Fruit fly (Drosophila melanogaster) whole organism, embryonic: ENCODE data around the gene tup.

ENCODE experiments used
- Bteb2 ChIP-seq: fragments of 200-800 bp; sonication (Bioruptor generic); optimal IDR thresholded peaks from 2 replicates; lab custom pipeline; 2016; ENCODE audit warnings: missing biosample characterization, missing genetic modification characterization
- CG10543 ChIP-seq: fragments of 200-800 bp; sonication (Bioruptor generic); optimal IDR thresholded peaks from 3 replicates; lab custom pipeline; 2017; ENCODE audit warnings: missing biosample characterization, mild to moderate bottlenecking, missing genetic modification characterization, moderate library complexity
- CG10654 ChIP-seq: fragments of 200-800 bp; sonication (Bioruptor generic); optimal IDR thresholded peaks from 2 replicates; lab custom pipeline; 2016; ENCODE audit warnings: missing biosample characterization, missing genetic modification characterization
- CG11723 ChIP-seq: fragments of 200-800 bp; sonication (Bioruptor generic); optimal IDR thresholded peaks from 2 replicates; lab custom pipeline; 2017; ENCODE audit warnings: missing biosample characterization, mild to moderate bottlenecking, missing genetic modification characterization
- CG12659 ChIP-seq: fragments of 200-800 bp; sonication (Bioruptor generic); optimal IDR thresholded peaks from 3 replicates; lab custom pipeline; 2017; ENCODE audit warnings: mild to moderate bottlenecking, missing biosample characterization, missing genetic modification reagents, missing genetic modification characterization
- CG15696 ChIP-seq: fragments of 200-800 bp; sonication (Bioruptor generic); optimal IDR thresholded peaks from 2 replicates; lab custom pipeline; 2019; ENCODE audit warnings: missing biosample characterization, mild to moderate bottlenecking, missing genetic modification characterization, moderate library complexity
- CG16815 ChIP-seq: fragments of 200-800 bp; sonication (Bioruptor generic); optimal IDR thresholded peaks from 3 replicates; lab custom pipeline; 2017; ENCODE audit warnings: missing biosample characterization, mild to moderate bottlenecking, missing genetic modification characterization
- CG2120 ChIP-seq: fragments of 200-800 bp; sonication (Bioruptor generic); optimal IDR thresholded peaks from 3 replicates; lab custom pipeline; 2016; ENCODE audit warnings: missing biosample characterization, missing genetic modification characterization
- CG2129 ChIP-seq: fragments of 200-800 bp; sonication (Bioruptor generic); IDR thresholded peaks from 2 replicates; pipeline ENCODE4 v1.3.6; 2022; ENCODE audit warnings: missing biosample characterization, missing genetic modification characterization; ENCODE audit not compliant: partially characterized antibody
- CG2889 ChIP-seq: fragments of 200-800 bp; sonication (Bioruptor generic); IDR thresholded peaks from 3 replicates; pipeline ENCODE4 v1.3.6; 2022; ENCODE audit warnings: missing biosample characterization, missing genetic modification characterization
- CG3065 ChIP-seq: fragments of 200-800 bp; sonication (Bioruptor generic); optimal IDR thresholded peaks from 2 replicates; lab custom pipeline; 2016; ENCODE audit warnings: missing biosample characterization, missing genetic modification characterization
- CG31224 ChIP-seq: fragments of 200-800 bp; sonication (Bioruptor generic); IDR thresholded peaks from 2 replicates; pipeline ENCODE4 v1.3.6; 2022; ENCODE audit warnings: missing biosample characterization, missing genetic modification characterization
- CG34422 ChIP-seq: fragments of 200-800 bp; sonication (Bioruptor generic); IDR thresholded peaks from 3 replicates; pipeline ENCODE4 v1.3.6; 2022; ENCODE audit warnings: missing biosample characterization, missing genetic modification characterization
- CG3847 ChIP-seq: fragments of 200-800 bp; sonication (Bioruptor generic); IDR thresholded peaks from 2 replicates; pipeline ENCODE4 v1.3.6; 2022; ENCODE audit warnings: missing biosample characterization, missing genetic modification characterization
- CG5180 ChIP-seq: fragments of 200-800 bp; sonication (Bioruptor generic); optimal IDR thresholded peaks from 3 replicates; lab custom pipeline; 2017; ENCODE audit warnings: missing biosample characterization, missing genetic modification characterization, mild to moderate bottlenecking, moderate library complexity, missing genetic modification reagents
- CG6765 ChIP-seq: fragments of 200-800 bp; sonication (Bioruptor generic); optimal IDR thresholded peaks from 3 replicates; lab custom pipeline; 2017; ENCODE audit warnings: missing biosample characterization, mild to moderate bottlenecking, missing genetic modification characterization
- CG8388 ChIP-seq: fragments of 200-800 bp; sonication (Bioruptor generic); optimal IDR thresholded peaks from 2 replicates; lab custom pipeline; 2019; ENCODE audit warnings: missing biosample characterization, mild to moderate bottlenecking, missing genetic modification characterization, moderate library complexity
- CG9797 ChIP-seq: fragments of 200-800 bp; sonication (Bioruptor generic); optimal IDR thresholded peaks from 3 replicates; lab custom pipeline; 2018; ENCODE audit warnings: missing biosample characterization, mild to moderate bottlenecking, missing genetic modification characterization
- Dbx ChIP-seq: fragments of 200-800 bp; sonication (Bioruptor generic); IDR thresholded peaks from 3 replicates; pipeline ENCODE4 v1.3.6; 2022; ENCODE audit warnings: missing biosample characterization, missing genetic modification characterization
- Dll ChIP-seq: fragments of 200-800 bp; sonication (Bioruptor generic); IDR thresholded peaks from 4 replicates; pipeline ENCODE4 v1.3.6; 2022; ENCODE audit warnings: missing biosample characterization, missing genetic modification characterization; ENCODE audit not compliant: partially characterized antibody
- Doc3 ChIP-seq: fragments of 200-800 bp; sonication (Bioruptor generic); IDR thresholded peaks from 3 replicates; pipeline ENCODE4 v1.3.6; 2022; ENCODE audit warnings: missing biosample characterization, missing genetic modification characterization; ENCODE audit not compliant: partially characterized antibody
- E2f2 ChIP-seq: fragments of 200-800 bp; sonication (Bioruptor generic); IDR thresholded peaks from 2 replicates; pipeline ENCODE4 v1.3.6; 2022; ENCODE audit warnings: missing biosample characterization, missing genetic modification characterization
- ERR ChIP-seq: fragments of 200-800 bp; sonication (Bioruptor generic); optimal IDR thresholded peaks from 2 replicates; lab custom pipeline; 2016; ENCODE audit warnings: missing biosample characterization, missing genetic modification characterization
- Eip74EF ChIP-seq, 2 experiments: fragments of 200-800 bp in 1 of 2; fragments of >200 bp in 1 of 2; sonication (Bioruptor generic) in 1 of 2; optimal IDR thresholded peaks; 2 replicates each; lab custom pipeline; 2017 to 2019; ENCODE audit warnings: missing biosample characterization in 2 of 2, missing genetic modification characterization in 2 of 2, mild to moderate bottlenecking in 1 of 2, moderate library complexity in 1 of 2
- HmgZ ChIP-seq: fragments of 200-800 bp; sonication (Bioruptor generic); optimal IDR thresholded peaks from 2 replicates; lab custom pipeline; 2018; ENCODE audit warnings: missing biosample characterization, mild to moderate bottlenecking, missing genetic modification characterization
- Kr ChIP-seq: fragments of 200-800 bp; sonication (Bioruptor generic); optimal IDR thresholded peaks from 2 replicates; lab custom pipeline; 2017; ENCODE audit warnings: missing biosample characterization, mild to moderate bottlenecking, missing genetic modification characterization
- Lim3 ChIP-seq: fragments of 200-800 bp; sonication (Bioruptor generic); IDR thresholded peaks from 2 replicates; pipeline ENCODE4 v1.3.6; 2022; ENCODE audit warnings: missing biosample characterization, missing genetic modification characterization
- MBD-R2 ChIP-seq: fragments of 200-800 bp; sonication (Bioruptor generic); IDR thresholded peaks from 2 replicates; pipeline ENCODE4 v1.3.6; 2022; ENCODE audit warnings: missing biosample characterization, missing genetic modification characterization
- Max ChIP-seq: fragments of 200-800 bp; sonication (Bioruptor generic); optimal IDR thresholded peaks from 2 replicates; lab custom pipeline; 2016; ENCODE audit warnings: missing biosample characterization, mild to moderate bottlenecking, missing genetic modification characterization
- Oli ChIP-seq: fragments of 200-800 bp; sonication (Bioruptor generic); optimal IDR thresholded peaks from 2 replicates; lab custom pipeline; 2018; ENCODE audit warnings: missing biosample characterization, mild to moderate bottlenecking, missing genetic modification characterization, moderate library complexity
- Pdp1 ChIP-seq, 2 experiments: fragments of 200-800 bp; sonication (Bioruptor generic); optimal IDR thresholded peaks; 3 replicates each; lab custom pipeline; 2016; ENCODE audit warnings: missing biosample characterization in 2 of 2, missing genetic modification characterization in 2 of 2, mild to moderate bottlenecking in 1 of 2, moderate library complexity in 1 of 2
- Rx ChIP-seq: fragments of 200-800 bp; sonication (Bioruptor generic); IDR thresholded peaks from 2 replicates; pipeline ENCODE4 v1.3.6; 2022; ENCODE audit warnings: missing biosample characterization, missing genetic modification characterization
- Ssrp ChIP-seq: fragments of 200-800 bp; sonication (Bioruptor generic); optimal IDR thresholded peaks from 2 replicates; lab custom pipeline; 2018; ENCODE audit warnings: missing biosample characterization, mild to moderate bottlenecking, missing genetic modification characterization, moderate library complexity
- Usf ChIP-seq: fragments of 200-800 bp; sonication (Bioruptor generic); optimal IDR thresholded peaks from 2 replicates; lab custom pipeline; 2017; ENCODE audit warnings: missing genotype, missing biosample characterization, missing genetic modification characterization
- ac ChIP-seq: fragments of 200-800 bp; sonication (Bioruptor generic); optimal IDR thresholded peaks from 3 replicates; lab custom pipeline; 2017; ENCODE audit warnings: missing biosample characterization, mild to moderate bottlenecking, missing genetic modification characterization
- cato ChIP-seq: fragments of 200-800 bp; sonication (Bioruptor generic); optimal IDR thresholded peaks from 2 replicates; lab custom pipeline; 2016; ENCODE audit warnings: missing biosample characterization, missing genetic modification characterization, borderline replicate concordance
- crol ChIP-seq: fragments of 200-800 bp; sonication (Bioruptor generic); IDR thresholded peaks from 2 replicates; pipeline ENCODE4 v1.3.6; 2022; ENCODE audit warnings: missing biosample characterization, missing genetic modification characterization
- dmrt99B ChIP-seq: fragments of 200-800 bp; sonication (Bioruptor generic); optimal IDR thresholded peaks from 2 replicates; lab custom pipeline; 2018; ENCODE audit warnings: missing biosample characterization, mild to moderate bottlenecking, missing genetic modification characterization, moderate library complexity
- exex ChIP-seq: fragments of 200-800 bp; sonication (Bioruptor generic); optimal IDR thresholded peaks from 4 replicates; lab custom pipeline; 2018; ENCODE audit warnings: missing biosample characterization, mild to moderate bottlenecking, missing genetic modification characterization, moderate library complexity
- gfzf ChIP-seq: fragments of 200-800 bp; sonication (Bioruptor generic); optimal IDR thresholded peaks from 2 replicates; lab custom pipeline; 2016; ENCODE audit warnings: missing biosample characterization, mild to moderate bottlenecking, missing genetic modification characterization, moderate library complexity
- hb ChIP-seq: fragments of 200-800 bp; sonication (Bioruptor generic); IDR thresholded peaks from 3 replicates; pipeline ENCODE4 v1.3.6; 2022; ENCODE audit warnings: missing biosample characterization, missing genetic modification characterization; ENCODE audit not compliant: partially characterized antibody
- luna ChIP-seq: fragments of 200-800 bp; sonication (Bioruptor generic); optimal IDR thresholded peaks from 2 replicates; lab custom pipeline; 2016; ENCODE audit warnings: missing biosample characterization, missing genetic modification characterization
- mirr ChIP-seq: fragments of 200-800 bp; sonication (Bioruptor generic); optimal IDR thresholded peaks from 3 replicates; lab custom pipeline; 2018; ENCODE audit warnings: missing biosample characterization, mild to moderate bottlenecking, missing genetic modification characterization
- nau ChIP-seq: fragments of 200-800 bp; sonication (Bioruptor generic); optimal IDR thresholded peaks from 3 replicates; lab custom pipeline; 2017; ENCODE audit warnings: missing biosample characterization, mild to moderate bottlenecking, missing genetic modification characterization, missing genetic modification reagents
- ro ChIP-seq: fragments of 200-800 bp; sonication (Bioruptor generic); IDR thresholded peaks from 2 replicates; pipeline ENCODE4 v1.3.6; 2022; ENCODE audit warnings: missing biosample characterization, missing genetic modification characterization
- run ChIP-seq: fragments of 200-800 bp; sonication (Bioruptor generic); optimal IDR thresholded peaks from 3 replicates; lab custom pipeline; 2018; ENCODE audit warnings: missing biosample characterization, mild to moderate bottlenecking, missing genetic modification characterization
- sob ChIP-seq: fragments of 200-800 bp; sonication (Bioruptor generic); IDR thresholded peaks from 2 replicates; pipeline ENCODE4 v1.3.6; 2022; ENCODE audit warnings: missing biosample characterization, missing genetic modification characterization
- stwl ChIP-seq: fragments of 200-800 bp; sonication (Bioruptor generic); optimal IDR thresholded peaks from 3 replicates; lab custom pipeline; 2018; ENCODE audit warnings: missing biosample characterization, mild to moderate bottlenecking, missing genetic modification characterization, moderate library complexity
- tap ChIP-seq: fragments of 200-800 bp; optimal IDR thresholded peaks from 3 replicates; lab custom pipeline; 2019; ENCODE audit warnings: missing biosample characterization, mild to moderate bottlenecking, missing genetic modification characterization, moderate library complexity
- tll ChIP-seq, 2 experiments: fragments of 200-800 bp in 1 of 2; fragments of >200 bp in 1 of 2; sonication (Bioruptor generic) in 1 of 2; optimal IDR thresholded peaks; 2 replicates each; lab custom pipeline; 2017 to 2019; ENCODE audit warnings: missing biosample characterization in 2 of 2, missing genetic modification characterization in 2 of 2, mild to moderate bottlenecking in 1 of 2, moderate library complexity in 1 of 2
- tx ChIP-seq: fragments of 200-800 bp; sonication (Bioruptor generic); optimal IDR thresholded peaks from 2 replicates; lab custom pipeline; 2016; ENCODE audit warnings: missing biosample characterization, missing genetic modification characterization

Gene tup

dm6 chr2L:18871822-18872221, 9.2 kb downstream of the tup start (continued):
- no peak for TF ChIP-seq CG10654 (GFP tag; lab: Kevin White, UChicago)
- no peak for TF ChIP-seq Doc3 (GFP tag; lab: Robert Waterston, UW)
- peak; percentile 26 for TF ChIP-seq CG15696 (tag; lab: Kevin White, UChicago)
- no peak for TF ChIP-seq ac (GFP tag; lab: Kevin White, UChicago)
- no peak for TF ChIP-seq CG2120
- TF ChIP-seq Lim3 = no peak
- TF ChIP-seq nau (GFP tag; lab: Kevin White, UChicago) = no peak
- no peak for TF ChIP-seq ERR (GFP tag; lab: Kevin White, UChicago)
- peak; percentile 14 for TF ChIP-seq Usf
- TF ChIP-seq CG12659 (GFP tag; lab: Kevin White, UChicago) = no peak
- no peak for TF ChIP-seq dmrt99B (tag; lab: Kevin White, UChicago)
- TF ChIP-seq CG31224 (GFP tag; lab: Robert Waterston, UW) = no peak
- no peak for TF ChIP-seq CG11723 (GFP tag; lab: Kevin White, UChicago)
- peak; percentile 51 for TF ChIP-seq Ssrp (tag; lab: Kevin White, UChicago)
- TF ChIP-seq tll (GFP tag; optimal IDR thresholded peaks at IDR 0.05; lab: Kevin White, UChicago) = no peak
- TF ChIP-seq run (tag; lab: Kevin White, UChicago) = no peak
- no peak for TF ChIP-seq CG9797
- no peak for TF ChIP-seq luna
- no peak for TF ChIP-seq CG2889 (GFP tag; lab: Robert Waterston, UW)
- no peak for TF ChIP-seq Bteb2
- TF ChIP-seq cato (GFP tag; lab: Kevin White, UChicago) = no peak
- no peak for TF ChIP-seq E2f2
- TF ChIP-seq gfzf (GFP tag; lab: Kevin White, UChicago) = no peak
- TF ChIP-seq CG5180 = no peak
- TF ChIP-seq CG6765 (GFP tag; lab: Kevin White, UChicago) = no peak
- no peak for TF ChIP-seq Max (GFP tag; lab: Kevin White, UChicago)
- no peak for TF ChIP-seq Oli
- TF ChIP-seq Dll = no peak
- peak; percentile 26; the same call in 1 of the 2 replicates for TF ChIP-seq crol
- no peak for TF ChIP-seq MBD-R2 (GFP tag; lab: Robert Waterston, UW)
- TF ChIP-seq stwl (tag; lab: Kevin White, UChicago) = no peak
- no peak for TF ChIP-seq Pdp1 (GFP tag; optimal IDR thresholded peaks at IDR 0.05; lab: Kevin White, UChicago)
- TF ChIP-seq mirr (GFP tag; lab: Kevin White, UChicago) = no peak
- TF ChIP-seq exex (tag; lab: Kevin White, UChicago) = no peak
- peak; percentile 4 for TF ChIP-seq Kr
- TF ChIP-seq Eip74EF (GFP tag; optimal IDR thresholded peaks at IDR 0.05; lab: Kevin White, UChicago) = no peak
- TF ChIP-seq CG8388 (GFP tag; lab: Kevin White, UChicago) = peak; percentile 43
- TF ChIP-seq tx (GFP tag; lab: Kevin White, UChicago) = no peak
- no peak for TF ChIP-seq hb
- no peak for TF ChIP-seq CG10543 (GFP tag; lab: Kevin White, UChicago)
- no peak for TF ChIP-seq CG3847 (GFP tag; lab: Robert Waterston, UW)
- no peak for TF ChIP-seq sob (GFP tag; lab: Robert Waterston, UW)
- no peak for TF ChIP-seq ro
- TF ChIP-seq Dbx (GFP tag; lab: Robert Waterston, UW) = no peak
- TF ChIP-seq CG2129 (GFP tag; lab: Robert Waterston, UW) = no peak
- no peak for TF ChIP-seq CG3065 (GFP tag; lab: Kevin White, UChicago)
- no peak for TF ChIP-seq Rx (GFP tag; lab: Robert Waterston, UW)
- no peak for TF ChIP-seq tap (tag; lab: Kevin White, UChicago)
- no peak for TF ChIP-seq HmgZ
- no peak for TF ChIP-seq CG34422 (GFP tag; lab: Robert Waterston, UW)
- peak; percentile 28 for TF ChIP-seq CG16815
